Worm (Caenorhabditis elegans) whole organism, mixed stage, embryonic: ENCODE data around the gene F47B7.3.

ENCODE experiments used
- ces-1 ChIP-seq: fragments of 150-350 bp; optimal IDR thresholded peaks from 2 replicates; lab custom pipeline; 2014; ENCODE audit warnings: missing biosample characterization, missing genetic modification reagents, missing genetic modification characterization
- elt-3 ChIP-seq: fragments of 150-350 bp; optimal IDR thresholded peaks from 2 replicates; lab custom pipeline; 2014; ENCODE audit warnings: missing biosample characterization, missing genetic modification characterization
- nhr-12 ChIP-seq: fragments of 150-350 bp; optimal IDR thresholded peaks from 2 replicates; lab custom pipeline; 2014; ENCODE audit warnings: missing biosample characterization, missing genetic modification characterization
- nhr-2 ChIP-seq: fragments of 150-350 bp; optimal IDR thresholded peaks from 2 replicates; lab custom pipeline; 2014; ENCODE audit warnings: missing biosample characterization, missing genetic modification characterization
- nhr-237 ChIP-seq: fragments of 150-350 bp; optimal IDR thresholded peaks from 2 replicates; lab custom pipeline; 2014; ENCODE audit warnings: missing biosample characterization, missing genetic modification characterization
- nhr-28 ChIP-seq: fragments of 150-350 bp; optimal IDR thresholded peaks from 2 replicates; lab custom pipeline; 2014; ENCODE audit warnings: missing biosample characterization, missing genetic modification characterization
- snpc-4 ChIP-seq: fragments of 150-350 bp; optimal IDR thresholded peaks from 2 replicates; lab custom pipeline; 2014; ENCODE audit warnings: missing biosample characterization, missing genetic modification characterization
- ztf-11 ChIP-seq: fragments of 150-350 bp; optimal IDR thresholded peaks from 2 replicates; lab custom pipeline; 2014; ENCODE audit warnings: missing biosample characterization, missing genetic modification characterization

DNA sequence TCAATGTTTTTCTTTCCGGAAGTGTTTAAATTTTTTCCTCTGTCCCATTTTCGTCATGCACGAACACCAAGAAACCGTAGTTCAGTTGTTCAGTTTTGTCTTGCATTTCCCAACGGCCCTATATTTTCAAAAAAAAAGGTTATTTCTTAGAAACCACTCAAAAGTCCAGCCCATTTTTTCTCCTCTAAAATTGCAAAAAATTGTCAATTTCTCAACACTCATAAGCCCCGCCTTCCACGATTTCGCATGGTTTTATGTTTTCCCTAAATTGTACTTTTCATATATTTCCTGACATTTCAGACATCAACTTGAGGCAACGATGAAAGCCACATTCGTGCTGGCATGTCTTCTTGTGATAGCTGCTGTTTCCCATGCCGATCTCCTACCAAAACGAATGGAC lies 36.9 kb downstream of the F47B7.3 start, which contains the start of gene nlp-1:
- TF ChIP-seq nhr-12 (tag; lab: Kevin White, UChicago) (no peak), snpc-4 (no peak), elt-3 (tag; lab: Kevin White, UChicago) (no peak), nhr-237 (no peak), ztf-11 (tag; lab: Kevin White, UChicago) (no peak), ces-1 (GFP tag; lab: Kevin White, UChicago) (no peak), nhr-28 (tag; lab: Kevin White, UChicago) (no peak), nhr-2 (tag; lab: Kevin White, UChicago) (no peak)
